Fruit fly (Drosophila melanogaster) whole organism, wandering third instar larva: Measurements from ENCODE around the gene AANATL7.

Source experiments
- Abd-B ChIP-seq: fragments of >200 bp; optimal IDR thresholded peaks from 2 replicates; lab custom pipeline; 2017; ENCODE audit warnings: missing biosample characterization, missing genetic modification characterization
- CG32264 ChIP-seq: fragments of 200-800 bp; sonication (Bioruptor generic); optimal IDR thresholded peaks from 2 replicates; lab custom pipeline; 2016; ENCODE audit warnings: missing biosample characterization, missing genetic modification characterization
- CG9705 ChIP-seq: fragments of 200-800 bp; sonication (Bioruptor generic); optimal IDR thresholded peaks from 2 replicates; lab custom pipeline; 2018; ENCODE audit warnings: missing biosample characterization, mild to moderate bottlenecking, missing genetic modification characterization
- CrebA ChIP-seq: fragments of 200-800 bp; sonication (Bioruptor generic); optimal IDR thresholded peaks from 2 replicates; lab custom pipeline; 2016; ENCODE audit warnings: missing biosample characterization, mild to moderate bottlenecking, missing genetic modification characterization, borderline replicate concordance
- Dfd ChIP-seq: fragments of >200 bp; optimal IDR thresholded peaks from 2 replicates; lab custom pipeline; 2017; ENCODE audit warnings: missing biosample characterization, missing genetic modification characterization
- Dif ChIP-seq: fragments of 200-275, 200-300 bp; sonication (Bioruptor generic); optimal IDR thresholded peaks from 2 replicates; lab custom pipeline; 2018; ENCODE audit warnings: missing biosample characterization, missing genetic modification characterization; ENCODE audit not compliant: partially characterized antibody
- GATAd ChIP-seq: sonication (Bioruptor generic); optimal IDR thresholded peaks from 2 replicates; lab custom pipeline; 2016; ENCODE audit warnings: missing biosample characterization, missing genetic modification characterization
- HLH106 ChIP-seq: fragments of 200-800 bp; optimal IDR thresholded peaks from 3 replicates; lab custom pipeline; 2019; ENCODE audit warnings: missing biosample characterization, mild to moderate bottlenecking, missing genetic modification characterization, moderate library complexity
- Hnf4 ChIP-seq: fragments of 200-800 bp; sonication (Bioruptor generic); optimal IDR thresholded peaks from 2 replicates; lab custom pipeline; 2016; ENCODE audit warnings: missing biosample characterization, mild to moderate bottlenecking, missing genetic modification characterization
- Hr78 ChIP-seq: fragments of >200 bp; optimal IDR thresholded peaks from 2 replicates; lab custom pipeline; 2017; ENCODE audit warnings: missing biosample characterization, missing genetic modification characterization
- Hr83 ChIP-seq: fragments of 200-300 bp; sonication (Bioruptor generic); optimal IDR thresholded peaks from 2 replicates; lab custom pipeline; 2016; ENCODE audit warnings: missing biosample characterization, mild to moderate bottlenecking, missing genetic modification characterization, moderate library complexity; ENCODE audit not compliant: poor library complexity, severe bottlenecking
- Jra ChIP-seq: sonication (Bioruptor generic); optimal IDR thresholded peaks from 2 replicates; lab custom pipeline; 2016; ENCODE audit warnings: missing biosample characterization, missing genetic modification characterization
- Mio ChIP-seq: sonication (Bioruptor generic); optimal IDR thresholded peaks from 2 replicates; lab custom pipeline; 2016; ENCODE audit warnings: missing biosample characterization, missing genetic modification characterization
- Myc ChIP-seq: fragments of >200 bp; optimal IDR thresholded peaks from 2 replicates; lab custom pipeline; 2017
- N ChIP-seq: fragments of >200 bp; optimal IDR thresholded peaks from 2 replicates; lab custom pipeline; 2018; ENCODE audit warnings: missing biosample characterization, missing external identifiers, missing genetic modification characterization
- OdsH ChIP-seq: fragments of 200-800 bp; sonication (Bioruptor generic); optimal IDR thresholded peaks from 2 replicates; lab custom pipeline; 2016; ENCODE audit warnings: missing biosample characterization, mild to moderate bottlenecking, missing genetic modification characterization
- Rel ChIP-seq, 2 experiments: fragments of 200-800 bp; sonication (Bioruptor generic) in 1 of 2; optimal IDR thresholded peaks; 2 replicates in 1 of 2; 3 replicates in 1 of 2; lab custom pipeline; 2016 to 2019; ENCODE audit warnings: mild to moderate bottlenecking in 2 of 2, missing biosample characterization in 2 of 2, missing genetic modification characterization in 2 of 2, moderate library complexity in 1 of 2
- Sp1 ChIP-seq: fragments of 200-800 bp; sonication (Bioruptor generic); optimal IDR thresholded peaks from 3 replicates; lab custom pipeline; 2019; ENCODE audit warnings: missing biosample characterization, mild to moderate bottlenecking, missing genetic modification characterization, moderate library complexity
- Vsx2 ChIP-seq: fragments of 200-300, 225-300 bp; sonication (Bioruptor generic); optimal IDR thresholded peaks from 2 replicates; lab custom pipeline; 2018; ENCODE audit warnings: missing biosample characterization, missing genetic modification characterization; ENCODE audit not compliant: partially characterized antibody
- br ChIP-seq: fragments of 200-800 bp; sonication (Bioruptor generic); optimal IDR thresholded peaks from 2 replicates; lab custom pipeline; 2016; ENCODE audit warnings: missing biosample characterization, missing genetic modification characterization
- brk ChIP-seq: fragments of 200-800 bp; sonication (Bioruptor generic); optimal IDR thresholded peaks from 2 replicates; lab custom pipeline; 2016; ENCODE audit warnings: missing biosample characterization, mild to moderate bottlenecking, missing genetic modification characterization
- dl ChIP-seq, 2 experiments: fragments of 175-275, 200-275 bp in 1 of 2; fragments of 200-275 bp in 1 of 2; sonication (Bioruptor generic); optimal IDR thresholded peaks; lab custom pipeline; 2018; ENCODE audit warnings: mild to moderate bottlenecking in 2 of 2, missing biosample characterization in 2 of 2, missing genetic modification characterization in 2 of 2, moderate library complexity in 2 of 2; ENCODE audit not compliant: partially characterized antibody in 2 of 2, insufficient read depth in 1 of 2
- dmrt93B ChIP-seq: fragments of 200-800 bp; sonication (Bioruptor generic); optimal IDR thresholded peaks from 2 replicates; lab custom pipeline; 2018; ENCODE audit warnings: missing biosample characterization, mild to moderate bottlenecking, missing genetic modification characterization
- dsf ChIP-seq: sonication (Bioruptor generic); optimal IDR thresholded peaks from 2 replicates; lab custom pipeline; 2016; ENCODE audit warnings: missing biosample characterization, missing genetic modification characterization, borderline replicate concordance
- ey ChIP-seq: fragments of 200-800 bp; sonication (Bioruptor generic); optimal IDR thresholded peaks from 2 replicates; lab custom pipeline; 2016; ENCODE audit warnings: missing biosample characterization, missing genetic modification characterization
- foxo ChIP-seq, 2 experiments: fragments of 200-800 bp; sonication (Bioruptor generic); optimal IDR thresholded peaks; 2 replicates in 1 of 2; 3 replicates in 1 of 2; lab custom pipeline; 2016 to 2017; ENCODE audit warnings: missing biosample characterization in 2 of 2, missing genetic modification characterization in 2 of 2
- fru ChIP-seq: fragments of 200-800 bp; sonication (Bioruptor generic); optimal IDR thresholded peaks from 3 replicates; lab custom pipeline; 2016; ENCODE audit warnings: missing biosample characterization, mild to moderate bottlenecking, missing genetic modification characterization
- h ChIP-seq: fragments of 200-800 bp; sonication (Bioruptor generic); optimal IDR thresholded peaks from 3 replicates; lab custom pipeline; 2016; ENCODE audit warnings: missing biosample characterization, mild to moderate bottlenecking, missing genetic modification characterization
- jim ChIP-seq: fragments of 175-275, 200-325 bp; sonication (Bioruptor generic); optimal IDR thresholded peaks from 2 replicates; lab custom pipeline; 2016; ENCODE audit warnings: missing biosample characterization, mild to moderate bottlenecking, missing genetic modification characterization
- lola ChIP-seq: fragments of >200 bp; optimal IDR thresholded peaks from 2 replicates; lab custom pipeline; 2017; ENCODE audit warnings: missing biosample characterization, missing genetic modification characterization
- pan ChIP-seq: fragments of >200 bp; optimal IDR thresholded peaks from 2 replicates; lab custom pipeline; 2017
- psq ChIP-seq: fragments of 200-800 bp; sonication (Bioruptor generic); optimal IDR thresholded peaks from 3 replicates; lab custom pipeline; 2017; ENCODE audit warnings: missing biosample characterization, mild to moderate bottlenecking, missing genetic modification characterization, moderate library complexity
- rgr ChIP-seq: fragments of 200-800 bp; sonication (Bioruptor generic); optimal IDR thresholded peaks from 3 replicates; lab custom pipeline; 2016; ENCODE audit warnings: missing biosample characterization, mild to moderate bottlenecking, missing genetic modification characterization
- sage ChIP-seq: fragments of 200-800 bp; sonication (Bioruptor generic); optimal IDR thresholded peaks from 2 replicates; lab custom pipeline; 2016; ENCODE audit warnings: missing biosample characterization, mild to moderate bottlenecking, missing genetic modification characterization
- sv ChIP-seq: fragments of 200-800 bp; sonication (Bioruptor generic); optimal IDR thresholded peaks from 3 replicates; lab custom pipeline; 2016; ENCODE audit warnings: missing biosample characterization, missing genetic modification characterization
- tai ChIP-seq: sonication (Bioruptor generic); optimal IDR thresholded peaks from 2 replicates; lab custom pipeline; 2016; ENCODE audit warnings: missing biosample characterization, missing genetic modification characterization
- usp ChIP-seq: fragments of >200 bp; optimal IDR thresholded peaks from 2 replicates; lab custom pipeline; 2017; ENCODE audit warnings: missing biosample characterization, missing genetic modification characterization
- woc ChIP-seq: sonication (Bioruptor generic); optimal IDR thresholded peaks from 2 replicates; lab custom pipeline; 2016; ENCODE audit warnings: missing biosample characterization, mild to moderate bottlenecking, missing genetic modification characterization

Gene AANATL7

DNA sequence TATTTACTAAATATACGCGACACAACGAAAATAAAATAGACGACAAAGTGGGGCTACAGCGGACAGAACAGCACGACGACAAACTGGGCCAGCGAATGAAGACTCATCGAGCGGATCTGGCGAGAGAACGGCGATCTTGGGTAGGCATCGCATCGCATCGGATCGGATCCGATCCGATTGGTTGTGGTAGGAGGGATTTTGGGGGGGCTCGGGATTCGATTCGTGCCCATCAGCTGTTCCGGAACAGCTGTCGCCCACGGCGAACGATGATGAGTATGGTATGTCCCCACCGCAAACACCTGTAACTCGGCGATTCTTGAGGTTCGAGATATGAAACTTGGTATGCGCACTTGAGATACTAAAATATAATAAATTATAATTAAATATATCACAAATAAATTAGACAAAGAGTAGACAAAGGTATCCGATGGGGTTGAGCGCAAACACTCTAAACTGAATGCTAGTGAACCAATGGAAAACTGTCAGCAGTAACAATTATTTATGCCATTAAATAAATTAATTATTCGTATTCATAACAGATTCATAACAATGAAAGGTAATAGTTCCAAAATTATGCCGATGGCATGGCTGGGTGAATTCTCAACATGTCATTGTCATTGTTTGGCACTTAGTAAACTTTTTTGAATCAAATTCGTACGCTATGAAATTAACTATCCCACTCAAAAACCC, at the start of gene AANATL7, which contains the start of gene Vha36-3:
AANATL7 (plus strand) TSS at position 640 of the 690 bp plus-strand sequence.
Vha36-3 (minus strand) TSS at position 242 of the 690 bp plus-strand sequence.
- TF ChIP-seq Mio (GFP tag; lab: Kevin White, UChicago) = no peak
- TF ChIP-seq tai (GFP tag; lab: Kevin White, UChicago) = no peak
- TF ChIP-seq HLH106 (tag; lab: Kevin White, UChicago) = no peak
- no peak for TF ChIP-seq usp (GFP tag; lab: Kevin White, UChicago)
- no peak for TF ChIP-seq CrebA
- TF ChIP-seq ey (GFP tag; lab: Kevin White, UChicago) = no peak
- no peak for TF ChIP-seq lola (GFP tag; lab: Kevin White, UChicago)
- no peak for TF ChIP-seq Dfd (GFP tag; lab: Kevin White, UChicago)
- no peak for TF ChIP-seq Rel (GFP tag; optimal IDR thresholded peaks at IDR 0.05; lab: Kevin White, UChicago)
- no peak for TF ChIP-seq Rel (tag; optimal IDR thresholded peaks at IDR 0.05; lab: Kevin White, UChicago)
- no peak for TF ChIP-seq Sp1 (GFP tag; lab: Kevin White, UChicago)
- no peak for TF ChIP-seq CG32264 (GFP tag; lab: Kevin White, UChicago)
- TF ChIP-seq Myc (lab: Kevin White, UChicago) = no peak
- no peak for TF ChIP-seq h (GFP tag; lab: Kevin White, UChicago)
- TF ChIP-seq N (GFP tag; lab: Kevin White, UChicago) = no peak
- TF ChIP-seq dl (GFP tag; optimal IDR thresholded peaks at IDR 0.05; lab: Kevin White, UChicago; ENCODE audit: insufficient read depth in 1 of 2, partially characterized antibody in 2 of 2) = no peak
- no peak for TF ChIP-seq woc (GFP tag; lab: Kevin White, UChicago)
- no peak for TF ChIP-seq Dif
- no peak for TF ChIP-seq sage (GFP tag; lab: Kevin White, UChicago)
- TF ChIP-seq Abd-B (GFP tag; lab: Kevin White, UChicago) = no peak

DNA sequence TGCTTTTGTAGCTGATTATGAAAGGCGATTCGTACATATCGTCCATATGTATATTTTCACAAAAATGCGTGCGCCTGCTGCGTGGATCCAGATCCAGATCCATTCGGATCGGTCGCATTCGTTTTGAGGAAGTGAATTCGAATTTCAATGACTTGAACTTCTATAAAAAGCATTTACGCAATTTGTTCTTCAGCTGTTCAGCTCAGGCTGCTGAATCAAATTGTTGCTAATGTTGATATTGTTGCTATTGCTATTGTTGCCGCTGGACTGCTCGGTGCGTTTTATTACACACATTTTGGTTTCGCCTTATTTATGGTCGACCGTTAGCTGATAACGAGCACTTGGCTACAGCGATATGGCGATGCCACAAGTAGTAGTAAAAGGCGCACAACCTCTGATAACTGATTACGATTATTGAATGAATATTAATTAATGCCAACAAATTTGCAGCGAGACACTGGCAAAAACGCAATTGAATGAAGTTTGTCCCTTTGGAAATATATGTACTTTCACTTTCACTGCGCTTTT, 49.4 kb upstream of the AANATL7 start:
- TF ChIP-seq psq (GFP tag; lab: Kevin White, UChicago) (no peak), Hnf4 (no peak), Myc (lab: Kevin White, UChicago) (no peak), dl (GFP tag; optimal IDR thresholded peaks at IDR 0.05; lab: Kevin White, UChicago; ENCODE audit: insufficient read depth in 1 of 2, partially characterized antibody in 2 of 2) (no peak), pan (lab: Kevin White, UChicago) (no peak), h (GFP tag; lab: Kevin White, UChicago) (no peak), GATAd (GFP tag; lab: Kevin White, UChicago) (no peak), tai (GFP tag; lab: Kevin White, UChicago) (no peak), CrebA (no peak), Dfd (GFP tag; lab: Kevin White, UChicago) (no peak)

DNA sequence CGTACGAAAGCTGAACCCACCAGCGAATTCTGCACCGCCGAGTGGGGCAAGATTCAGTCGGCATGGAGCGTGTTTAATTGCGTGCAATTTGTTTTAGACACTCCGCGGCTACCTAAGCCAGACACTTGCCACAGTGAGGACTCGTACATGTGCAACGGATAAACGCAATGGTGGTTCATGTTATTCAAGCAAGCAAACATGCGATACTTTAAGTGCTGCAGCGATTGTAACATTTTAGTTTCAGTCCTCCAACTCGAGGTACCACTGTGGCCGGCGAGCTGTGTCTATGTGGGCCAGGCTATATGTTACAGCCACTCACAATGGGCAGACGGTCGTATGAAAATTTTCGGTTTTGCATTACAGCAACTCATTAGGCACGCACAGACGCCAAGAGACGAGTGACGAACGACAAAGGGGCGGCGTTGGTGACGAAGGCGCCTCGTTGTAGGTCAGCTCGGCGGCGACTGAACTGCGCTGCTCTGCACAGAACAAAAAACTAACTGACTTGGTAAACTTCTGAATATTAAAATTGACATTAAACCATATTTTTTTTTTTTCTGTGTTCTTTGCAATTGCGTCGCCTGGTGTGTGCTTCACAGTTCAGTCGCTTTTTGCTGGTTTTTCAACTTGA, 46.8 kb upstream of the AANATL7 start:
- TF ChIP-seq jim (no peak), rgr (GFP tag; lab: Kevin White, UChicago) (peak; percentile 33), usp (GFP tag; lab: Kevin White, UChicago) (no peak), sage (GFP tag; lab: Kevin White, UChicago) (no peak), HLH106 (tag; lab: Kevin White, UChicago) (peak; percentile 5), CG32264 (GFP tag; lab: Kevin White, UChicago) (no peak), Vsx2 (GFP tag; lab: Kevin White, UChicago) (no peak), fru (GFP tag; lab: Kevin White, UChicago) (peak; percentile 33), Rel (GFP tag; optimal IDR thresholded peaks at IDR 0.05; lab: Kevin White, UChicago) (no peak), Rel (tag; optimal IDR thresholded peaks at IDR 0.05; lab: Kevin White, UChicago) (no peak), N (GFP tag; lab: Kevin White, UChicago) (no peak), brk (GFP tag; lab: Kevin White, UChicago) (no peak), Dif (no peak), sv (GFP tag; lab: Kevin White, UChicago) (peak; percentile 29), CrebA (no peak), OdsH (GFP tag; lab: Kevin White, UChicago) (no peak), tai (GFP tag; lab: Kevin White, UChicago) (no peak), Hr78 (GFP tag; lab: Kevin White, UChicago) (no peak), dmrt93B (no peak), h (GFP tag; lab: Kevin White, UChicago) (peak; percentile 41), lola (GFP tag; lab: Kevin White, UChicago) (no peak), Abd-B (GFP tag; lab: Kevin White, UChicago) (no peak), Jra (no peak), CG9705 (no peak), Hr83 (GFP tag; lab: Kevin White, UChicago) (no peak), woc (GFP tag; lab: Kevin White, UChicago) (peak; percentile 32), Dfd (GFP tag; lab: Kevin White, UChicago) (no peak), foxo (GFP tag; optimal IDR thresholded peaks at IDR 0.05; lab: Kevin White, UChicago) (peak in 1 of 2 experiments; percentile 52), pan (lab: Kevin White, UChicago) (no peak), psq (GFP tag; lab: Kevin White, UChicago) (no peak), Mio (GFP tag; lab: Kevin White, UChicago) (no peak), Hnf4 (no peak), ey (GFP tag; lab: Kevin White, UChicago) (peak; percentile 36), GATAd (GFP tag; lab: Kevin White, UChicago) (no peak), br (GFP tag; lab: Kevin White, UChicago) (no peak), Myc (lab: Kevin White, UChicago) (no peak), dsf (no peak), Sp1 (GFP tag; lab: Kevin White, UChicago) (no peak)
